Worm (Caenorhabditis elegans) whole organism, L4 larva: Measurements from ENCODE around the gene C29E4.15.

Experiments
- F10B5.3 ChIP-seq: sonication (generic microtip); optimal IDR thresholded peaks from 2 replicates; lab custom pipeline; 2016; ENCODE audit warnings: mild to moderate bottlenecking, missing genetic modification characterization, missing compliant biosample characterization
- F26F4.8 ChIP-seq: fragments of 200-800 bp; sonication (Bioruptor generic); conservative IDR thresholded peaks from 2 replicates; pipeline ENCODE4 v1.3.6; 2022; ENCODE audit warnings: missing genetic modification characterization, missing compliant biosample characterization
- F37D6.2 ChIP-seq: sonication (generic microtip); optimal IDR thresholded peaks from 2 replicates; lab custom pipeline; 2016; ENCODE audit warnings: mild to moderate bottlenecking, missing genetic modification characterization, missing compliant biosample characterization
- F44E2.7 ChIP-seq: fragments of 200-800 bp; sonication (Bioruptor generic); IDR thresholded peaks from 2 replicates; pipeline ENCODE4 v2.1.2; 2022; ENCODE audit warnings: missing genetic modification characterization, missing compliant biosample characterization
- T20F7.1 ChIP-seq: fragments of 200-800 bp; sonication (Bioruptor generic); optimal IDR thresholded peaks from 2 replicates; lab custom pipeline; 2018; ENCODE audit warnings: mild to moderate bottlenecking, missing genetic modification characterization, missing compliant biosample characterization
- Y48G9A.11 ChIP-seq: fragments of 200-800 bp; sonication (Bioruptor generic); IDR thresholded peaks from 2 replicates; pipeline ENCODE4 v1.3.6; 2022; ENCODE audit warnings: missing genetic modification reagents, missing genetic modification characterization, missing compliant biosample characterization
- Y75B8A.6 ChIP-seq: fragments of 200-800 bp; sonication (Bioruptor generic); IDR thresholded peaks from 2 replicates; pipeline ENCODE4 v1.3.6; 2022; ENCODE audit warnings: missing genetic modification reagents, missing genetic modification characterization, missing compliant biosample characterization
- ZK337.2 ChIP-seq: fragments of 200-800 bp; sonication (Bioruptor generic); IDR thresholded peaks from 2 replicates; pipeline ENCODE4 v1.3.6; 2022; ENCODE audit warnings: missing genetic modification reagents, missing genetic modification characterization, missing compliant biosample characterization
- aly-2 ChIP-seq: sonication (generic microtip); optimal IDR thresholded peaks from 2 replicates; lab custom pipeline; 2018; ENCODE audit warnings: missing biosample characterization, missing genetic modification characterization
- attf-4 ChIP-seq: sonication (generic microtip); optimal IDR thresholded peaks from 3 replicates; lab custom pipeline; 2017; ENCODE audit warnings: missing biosample characterization, missing genetic modification characterization
- ceh-32 ChIP-seq: sonication (generic microtip); optimal IDR thresholded peaks from 2 replicates; lab custom pipeline; 2016; ENCODE audit warnings: mild to moderate bottlenecking, missing genetic modification characterization, missing compliant biosample characterization; ENCODE audit not compliant: poor library complexity
- ceh-44 ChIP-seq: fragments of 200-800 bp; sonication (Bioruptor generic); IDR thresholded peaks from 2 replicates; pipeline ENCODE4 v1.3.6; 2022; ENCODE audit warnings: missing genetic modification reagents, missing genetic modification characterization, missing compliant biosample characterization
- ceh-62 ChIP-seq: sonication (generic microtip); optimal IDR thresholded peaks from 2 replicates; lab custom pipeline; 2017; ENCODE audit warnings: missing biosample characterization, missing genetic modification characterization
- ces-1 ChIP-seq: fragments of 150-350 bp; sonication (generic microtip); optimal IDR thresholded peaks from 4 replicates; lab custom pipeline; 2014; ENCODE audit warnings: missing biosample characterization, missing genetic modification reagents, missing genetic modification characterization
- cey-2 ChIP-seq: sonication (generic microtip); optimal IDR thresholded peaks from 3 replicates; lab custom pipeline; 2017; ENCODE audit warnings: missing genetic modification characterization, mild to moderate bottlenecking, missing compliant biosample characterization, antibody characterized with exemption, borderline replicate concordance; ENCODE audit not compliant: insufficient read depth
- daf-12 ChIP-seq: fragments of 150-350 bp; optimal IDR thresholded peaks from 2 replicates; lab custom pipeline; 2014; ENCODE audit warnings: missing biosample characterization, missing genetic modification reagents, missing genetic modification characterization
- daf-16 ChIP-seq, 3 experiments: sonication (generic microtip); optimal IDR thresholded peaks; 2 replicates each; lab custom pipeline; 2016 to 2017; ENCODE audit warnings: missing genetic modification characterization in 3 of 3, missing genetic modification reagents in 3 of 3, mild to moderate bottlenecking in 2 of 3, missing compliant biosample characterization in 2 of 3, missing biosample characterization in 1 of 3, moderate library complexity in 1 of 3
- daf-19 ChIP-seq: fragments of 200-800 bp; sonication (Bioruptor generic); conservative IDR thresholded peaks from 2 replicates; pipeline ENCODE4 v1.3.6; 2022; ENCODE audit warnings: missing genetic modification characterization, missing compliant biosample characterization
- daf-8 ChIP-seq: fragments of 200-800 bp; sonication (Bioruptor generic); IDR thresholded peaks from 2 replicates; pipeline ENCODE4 v1.3.6; 2022; ENCODE audit warnings: missing genetic modification characterization, missing compliant biosample characterization
- dmd-6 ChIP-seq: fragments of 200-800 bp; sonication (Bioruptor generic); IDR thresholded peaks from 2 replicates; pipeline ENCODE4 v1.3.6; 2022; ENCODE audit warnings: missing genetic modification reagents, missing genetic modification characterization, missing compliant biosample characterization
- dve-1 ChIP-seq: sonication (generic microtip); optimal IDR thresholded peaks from 2 replicates; lab custom pipeline; 2017; ENCODE audit warnings: antibody characterized with exemption, mild to moderate bottlenecking, missing genetic modification characterization, missing compliant biosample characterization; ENCODE audit not compliant: insufficient read depth
- egl-27 ChIP-seq: sonication (generic microtip); optimal IDR thresholded peaks from 3 replicates; lab custom pipeline; 2017; ENCODE audit warnings: missing biosample characterization, missing genetic modification reagents, missing genetic modification characterization
- egl-43 ChIP-seq: fragments of 200-800 bp; sonication (Bioruptor generic); IDR thresholded peaks from 2 replicates; pipeline ENCODE4 v1.3.6; 2022; ENCODE audit warnings: missing genetic modification reagents, missing genetic modification characterization, missing compliant biosample characterization
- hif-1 ChIP-seq, 2 experiments: sonication (generic microtip); optimal IDR thresholded peaks; 2 replicates each; lab custom pipeline; 2016 to 2017; ENCODE audit warnings: missing compliant biosample characterization in 2 of 2, missing genetic modification characterization in 2 of 2, missing genetic modification reagents in 2 of 2, missing genotype in 2 of 2, mild to moderate bottlenecking in 1 of 2
- lim-7 ChIP-seq: fragments of 200-800 bp; sonication (Bioruptor generic); IDR thresholded peaks from 2 replicates; pipeline ENCODE4 v1.3.6; 2022; ENCODE audit warnings: missing genetic modification characterization, missing compliant biosample characterization
- lin-13 ChIP-seq: fragments of 150-350 bp; optimal IDR thresholded peaks from 2 replicates; lab custom pipeline; 2014; ENCODE audit warnings: missing biosample characterization, missing genetic modification reagents, missing genetic modification characterization
- lin-38 ChIP-seq: fragments of 200-800 bp; sonication (Bioruptor generic); IDR thresholded peaks from 2 replicates; pipeline ENCODE4 v1.3.6; 2022; ENCODE audit warnings: missing genetic modification reagents, missing genetic modification characterization, missing compliant biosample characterization
- lin-39 ChIP-seq: fragments of 150-350 bp; optimal IDR thresholded peaks from 2 replicates; lab custom pipeline; 2014; ENCODE audit warnings: missing biosample characterization, missing genetic modification reagents, missing genetic modification characterization
- madf-9 ChIP-seq: fragments of 200-800 bp; sonication (Bioruptor generic); conservative IDR thresholded peaks from 2 replicates; pipeline ENCODE4 v1.3.6; 2022; ENCODE audit warnings: missing genetic modification reagents, missing genetic modification characterization, missing compliant biosample characterization
- mdl-1 ChIP-seq, 2 experiments: fragments of 150-350 bp in 1 of 2; sonication (generic microtip) in 1 of 2; optimal IDR thresholded peaks; 2 replicates each; lab custom pipeline; 2014 to 2017; ENCODE audit warnings: missing biosample characterization in 2 of 2, missing genetic modification characterization in 2 of 2
- mxl-2 ChIP-seq: fragments of 200-800 bp; sonication (Bioruptor generic); conservative IDR thresholded peaks from 2 replicates; pipeline ENCODE4 v1.3.6; 2022; ENCODE audit warnings: missing genetic modification reagents, missing genetic modification characterization, missing compliant biosample characterization
- mxl-3 ChIP-seq: fragments of 200-800 bp; sonication (Bioruptor generic); optimal IDR thresholded peaks from 2 replicates; lab custom pipeline; 2018; ENCODE audit warnings: mild to moderate bottlenecking, missing genetic modification characterization, missing compliant biosample characterization
- nhr-10 ChIP-seq: fragments of 150-350 bp; optimal IDR thresholded peaks from 2 replicates; lab custom pipeline; 2014; ENCODE audit warnings: missing biosample characterization, missing genetic modification characterization
- nhr-102 ChIP-seq: sonication (generic microtip); optimal IDR thresholded peaks from 2 replicates; lab custom pipeline; 2016; ENCODE audit warnings: mild to moderate bottlenecking, missing genetic modification characterization, moderate library complexity, missing compliant biosample characterization
- nhr-237 ChIP-seq: sonication (generic microtip); optimal IDR thresholded peaks from 2 replicates; lab custom pipeline; 2017; ENCODE audit warnings: missing biosample characterization, missing genetic modification characterization
- nhr-25 ChIP-seq: sonication (generic microtip); optimal IDR thresholded peaks from 2 replicates; lab custom pipeline; 2017; ENCODE audit warnings: missing genetic modification characterization, mild to moderate bottlenecking, missing compliant biosample characterization, antibody characterized with exemption, moderate library complexity, borderline replicate concordance; ENCODE audit not compliant: insufficient read depth
- nhr-41 ChIP-seq: fragments of 200-800 bp; sonication (Bioruptor generic); IDR thresholded peaks from 2 replicates; pipeline ENCODE4 v1.3.6; 2022; ENCODE audit warnings: missing genetic modification reagents, missing genetic modification characterization, missing compliant biosample characterization
- nhr-48 ChIP-seq: sonication (generic microtip); optimal IDR thresholded peaks from 2 replicates; lab custom pipeline; 2016; ENCODE audit warnings: mild to moderate bottlenecking, missing genetic modification characterization, missing compliant biosample characterization
- nhr-77 ChIP-seq: fragments of 150-350 bp; optimal IDR thresholded peaks from 2 replicates; lab custom pipeline; 2014; ENCODE audit warnings: missing biosample characterization, missing genetic modification characterization
- pqm-1 ChIP-seq: sonication (generic microtip); optimal IDR thresholded peaks from 2 replicates; lab custom pipeline; 2017; ENCODE audit warnings: missing biosample characterization, missing genetic modification characterization
- saeg-2 ChIP-seq: fragments of 200-800 bp; sonication (Bioruptor generic); IDR thresholded peaks from 2 replicates; pipeline ENCODE4 v1.3.6; 2022; ENCODE audit warnings: missing genetic modification reagents, missing genetic modification characterization, missing compliant biosample characterization
- sdz-12 ChIP-seq: fragments of 200-800 bp; sonication (Bioruptor generic); optimal IDR thresholded peaks from 2 replicates; lab custom pipeline; 2018; ENCODE audit warnings: mild to moderate bottlenecking, missing genetic modification characterization, missing compliant biosample characterization
- skn-1 ChIP-seq: fragments of 150-350 bp; optimal IDR thresholded peaks from 2 replicates; lab custom pipeline; 2014; ENCODE audit warnings: missing biosample characterization, missing genetic modification characterization
- snpc-4 ChIP-seq: fragments of 150-350 bp; optimal IDR thresholded peaks from 2 replicates; lab custom pipeline; 2014; ENCODE audit warnings: missing biosample characterization, missing genetic modification characterization
- tag-97 ChIP-seq: fragments of 200-800 bp; sonication (Bioruptor generic); IDR thresholded peaks from 2 replicates; pipeline ENCODE4 v1.3.6; 2022; ENCODE audit warnings: missing genetic modification characterization, missing compliant biosample characterization
- unc-39 ChIP-seq: sonication (generic microtip); optimal IDR thresholded peaks from 2 replicates; lab custom pipeline; 2017; ENCODE audit warnings: missing biosample characterization, missing genetic modification characterization
- zfp-3 ChIP-seq: fragments of 200-800 bp; sonication (Bioruptor generic); conservative IDR thresholded peaks from 2 replicates; pipeline ENCODE4 v1.3.6; 2022; ENCODE audit warnings: missing genetic modification reagents, missing genetic modification characterization, missing compliant biosample characterization
- zip-2 ChIP-seq: fragments of 150-350 bp; optimal IDR thresholded peaks from 2 replicates; lab custom pipeline; 2014; ENCODE audit warnings: missing biosample characterization, missing genetic modification characterization
- ztf-11 ChIP-seq: fragments of 150-350 bp; optimal IDR thresholded peaks from 2 replicates; lab custom pipeline; 2014; ENCODE audit warnings: missing biosample characterization, missing genetic modification characterization
- ztf-7 ChIP-seq: fragments of 150-350 bp; optimal IDR thresholded peaks from 2 replicates; lab custom pipeline; 2014; ENCODE audit warnings: missing biosample characterization, missing genetic modification characterization

C29E4.15 gene

ce11 chrIII:7973201-7973767 lies 20.9 kb downstream of the C29E4.15 start, which contains the start of the genes eef-1B.1 and aco-2:
Gene eef-1B.1, minus strand, starts transcription at chrIII:7973386.
Gene aco-2, plus strand, starts transcription at chrIII:7973717.
- peak; percentile 86 for TF ChIP-seq dmd-6 (GFP tag; lab: Robert Waterston, UW)
- TF ChIP-seq pqm-1 (tag; lab: Kevin White, UChicago) = no peak
- TF ChIP-seq lin-38 (GFP tag; lab: Robert Waterston, UW) = peak; percentile 85
- no peak for TF ChIP-seq sdz-12 (GFP tag; lab: Kevin White, UChicago)
- peak; percentile 81 for TF ChIP-seq F37D6.2 (tag; lab: Kevin White, UChicago)
- peak in 1 of 2 experiments; percentile 61 for TF ChIP-seq daf-16 (GFP tag; optimal IDR thresholded peaks at IDR 0.05; lab: Kevin White, UChicago)
- peak; percentile 89 for TF ChIP-seq daf-16 (tag; optimal IDR thresholded peaks at IDR 0.05; lab: Kevin White, UChicago)
- no peak for TF ChIP-seq F26F4.8 (GFP tag; lab: Robert Waterston, UW)
- TF ChIP-seq skn-1 (tag; lab: Kevin White, UChicago) = no peak
- peak; percentile 75 for TF ChIP-seq nhr-48 (tag; lab: Kevin White, UChicago)
- 0 out of 2 replicates have a peak, but pooled peaks have one; percentile 18 for TF ChIP-seq egl-43
- TF ChIP-seq lin-13 (GFP tag; lab: Kevin White, UChicago) = peak; percentile 92
- TF ChIP-seq daf-19 (GFP tag; lab: Robert Waterston, UW) = no peak
- peak in 1 of 2 experiments; percentile 78 for TF ChIP-seq mdl-1 (tag; optimal IDR thresholded peaks at IDR 0.05; lab: Kevin White, UChicago)
- peak; percentile 78 for TF ChIP-seq ztf-7 (tag; lab: Kevin White, UChicago)
- no peak for TF ChIP-seq ZK337.2 (GFP tag; lab: Robert Waterston, UW)
- TF ChIP-seq nhr-237 (tag; lab: Kevin White, UChicago) = no peak
- peak; percentile 76 for TF ChIP-seq zfp-3 (GFP tag; lab: Robert Waterston, UW)
- no peak for TF ChIP-seq lim-7
- peak; percentile 92 for TF ChIP-seq mxl-3 (GFP tag; lab: Kevin White, UChicago)
- TF ChIP-seq saeg-2 (GFP tag; lab: Robert Waterston, UW) = 0 out of 2 replicates have a peak, but pooled peaks have one; percentile 49
- TF ChIP-seq zip-2 = peak; percentile 12
- peak; percentile 73 for TF ChIP-seq nhr-25 (tag; lab: Kevin White, UChicago)
- no peak for TF ChIP-seq ceh-44 (GFP tag; lab: Robert Waterston, UW)
- TF ChIP-seq ceh-62 = no peak
- TF ChIP-seq ceh-32 = no peak
- TF ChIP-seq Y75B8A.6 (GFP tag; lab: Robert Waterston, UW) = no peak
- TF ChIP-seq nhr-77 (tag; lab: Kevin White, UChicago) = peak; percentile 90
- no peak for TF ChIP-seq ces-1
- TF ChIP-seq F44E2.7 (GFP tag; lab: Robert Waterston, UW) = no peak
- no peak for TF ChIP-seq attf-4
- TF ChIP-seq dve-1 (tag; lab: Kevin White, UChicago) = peak; percentile 94
- peak; percentile 71 for TF ChIP-seq mxl-2 (GFP tag; lab: Robert Waterston, UW)
- TF ChIP-seq hif-1 (tag; optimal IDR thresholded peaks at IDR 0.05; lab: Kevin White, UChicago) = peak; percentile 56 to 71
- TF ChIP-seq snpc-4 (tag; lab: Kevin White, UChicago) = no peak
- TF ChIP-seq cey-2 (tag; lab: Kevin White, UChicago) = no peak
- TF ChIP-seq T20F7.1 = peak; percentile 88
- TF ChIP-seq daf-12 (tag; lab: Kevin White, UChicago) = no peak
- TF ChIP-seq egl-27 (tag; lab: Kevin White, UChicago) = no peak
- TF ChIP-seq Y48G9A.11 (GFP tag; lab: Robert Waterston, UW) = no peak
- no peak for TF ChIP-seq daf-8
- peak; percentile 78; the same call in 1 of the 2 replicates for TF ChIP-seq madf-9
- TF ChIP-seq lin-39 (tag; lab: Kevin White, UChicago) = no peak
- TF ChIP-seq unc-39 (tag; lab: Kevin White, UChicago) = no peak
- no peak for TF ChIP-seq ztf-11 (tag; lab: Kevin White, UChicago)
- peak; percentile 88 for TF ChIP-seq nhr-102 (tag; lab: Kevin White, UChicago)
- TF ChIP-seq tag-97 (GFP tag; lab: Robert Waterston, UW) = no peak
- TF ChIP-seq F10B5.3 (tag; lab: Kevin White, UChicago) = peak; percentile 39
- no peak for TF ChIP-seq nhr-41 (GFP tag; lab: Robert Waterston, UW)
- no peak for TF ChIP-seq nhr-10 (tag; lab: Kevin White, UChicago)
- no peak for TF ChIP-seq aly-2 (tag; lab: Kevin White, UChicago)
